Worm (Caenorhabditis elegans) whole organism, young adult: ENCODE results near the gene F41G4.13.

ENCODE experiments used
- Y53F4B.3 ChIP-seq: fragments of 200-800 bp; sonication (Bioruptor generic); IDR thresholded peaks from 2 replicates; pipeline ENCODE4 v1.3.6; 2022; ENCODE audit warnings: missing genetic modification reagents, missing genetic modification characterization, missing compliant biosample characterization
- dpl-1 ChIP-seq: fragments of 150-350 bp; optimal IDR thresholded peaks from 2 replicates; lab custom pipeline; 2014; ENCODE audit warnings: missing biosample characterization, missing genetic modification reagents, missing genetic modification characterization
- tbx-9 ChIP-seq: sonication (generic microtip); optimal IDR thresholded peaks from 2 replicates; lab custom pipeline; 2016; ENCODE audit warnings: borderline replicate concordance, missing genetic modification characterization, inconsistent platforms, missing compliant biosample characterization
- unc-62 ChIP-seq: fragments of 150-350 bp; optimal IDR thresholded peaks from 2 replicates; lab custom pipeline; 2014; ENCODE audit warnings: missing biosample characterization, missing genetic modification reagents, missing genetic modification characterization

DNA sequence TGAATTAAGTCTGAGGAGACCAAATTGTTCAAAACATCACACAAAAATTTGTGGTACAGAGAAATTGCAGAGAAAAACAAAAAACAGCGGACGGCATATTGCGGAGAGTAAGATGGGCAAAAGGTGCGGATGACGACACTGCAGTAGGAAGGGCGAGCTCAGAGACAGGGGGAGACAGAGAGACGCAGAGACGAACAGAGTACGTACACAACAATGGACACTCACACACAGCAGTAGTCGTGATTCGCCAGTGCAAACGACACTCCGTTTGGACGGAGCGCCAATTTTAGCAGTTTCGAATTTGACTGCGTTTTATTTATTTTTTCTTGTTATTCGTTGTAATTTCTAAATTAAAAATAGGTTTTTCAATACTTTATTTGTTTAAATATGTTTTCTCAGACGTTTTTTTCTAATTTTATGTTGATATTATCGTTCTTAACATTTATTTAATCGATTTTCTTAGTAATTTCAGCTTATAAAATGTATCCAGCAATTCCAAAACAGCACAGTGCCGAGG is 37.9 kb upstream of the F41G4.13 start, which contains the start of gene T20F7.1:
- no peak for TF ChIP-seq dpl-1
- TF ChIP-seq tbx-9 (tag; lab: Kevin White, UChicago): no peak
- TF ChIP-seq unc-62: peak; percentile 35
- no peak for TF ChIP-seq Y53F4B.3
